Worm (Caenorhabditis elegans) whole organism, late embryonic: Measurements from ENCODE around the gene srd-32.

Experiments used
- C08G9.2 ChIP-seq: sonication (generic microtip); optimal IDR thresholded peaks from 2 replicates; lab custom pipeline; 2016; ENCODE audit warnings: mild to moderate bottlenecking, missing genetic modification characterization, moderate library complexity, missing compliant biosample characterization
- C38D4.7 ChIP-seq: fragments of 200-800 bp; sonication (Bioruptor generic); optimal IDR thresholded peaks from 2 replicates; lab custom pipeline; 2018; ENCODE audit warnings: mild to moderate bottlenecking, missing genetic modification characterization, moderate library complexity, missing compliant biosample characterization
- F13H6.1 ChIP-seq: sonication (generic microtip); optimal IDR thresholded peaks from 2 replicates; lab custom pipeline; 2016; ENCODE audit warnings: missing genetic modification characterization, missing compliant biosample characterization
- T23F11.4 ChIP-seq: fragments of 200-800 bp; sonication (Bioruptor generic); optimal IDR thresholded peaks from 2 replicates; lab custom pipeline; 2018; ENCODE audit warnings: mild to moderate bottlenecking, missing genetic modification characterization, missing compliant biosample characterization
- ceh-14 ChIP-seq: sonication (generic microtip); optimal IDR thresholded peaks from 2 replicates; lab custom pipeline; 2016; ENCODE audit warnings: missing genotype, missing genetic modification characterization, missing compliant biosample characterization
- ceh-18 ChIP-seq: sonication (generic microtip); optimal IDR thresholded peaks from 2 replicates; lab custom pipeline; 2016; ENCODE audit warnings: missing genetic modification characterization, missing compliant biosample characterization
- ceh-22 ChIP-seq: sonication (generic microtip); optimal IDR thresholded peaks from 2 replicates; lab custom pipeline; 2017; ENCODE audit warnings: missing biosample characterization, missing genetic modification characterization
- ceh-24 ChIP-seq: sonication (generic microtip); optimal IDR thresholded peaks from 2 replicates; lab custom pipeline; 2016; ENCODE audit warnings: mild to moderate bottlenecking, missing genetic modification characterization, missing compliant biosample characterization
- ceh-34 ChIP-seq: sonication (generic microtip); optimal IDR thresholded peaks from 2 replicates; lab custom pipeline; 2016; ENCODE audit warnings: mild to moderate bottlenecking, missing genetic modification characterization, missing compliant biosample characterization
- ceh-48 ChIP-seq: sonication (generic microtip); optimal IDR thresholded peaks from 2 replicates; lab custom pipeline; 2016; ENCODE audit warnings: missing genetic modification characterization, inconsistent platforms, missing compliant biosample characterization
- ceh-9 ChIP-seq: sonication (generic microtip); optimal IDR thresholded peaks from 2 replicates; lab custom pipeline; 2016; ENCODE audit warnings: mild to moderate bottlenecking, missing genetic modification characterization, inconsistent platforms, missing compliant biosample characterization
- elt-2 ChIP-seq: sonication (generic microtip); optimal IDR thresholded peaks from 2 replicates; lab custom pipeline; 2016; ENCODE audit warnings: missing genetic modification reagents, missing genetic modification characterization, missing compliant biosample characterization
- elt-4 ChIP-seq: sonication (generic microtip); optimal IDR thresholded peaks from 2 replicates; lab custom pipeline; 2016; ENCODE audit warnings: missing genetic modification characterization, missing compliant biosample characterization
- eyg-1 ChIP-seq: sonication (generic microtip); optimal IDR thresholded peaks from 2 replicates; lab custom pipeline; 2016; ENCODE audit warnings: missing genotype, missing genetic modification characterization, missing compliant biosample characterization
- fkh-10 ChIP-seq: fragments of 150-350 bp; optimal IDR thresholded peaks from 2 replicates; lab custom pipeline; 2014; ENCODE audit warnings: missing biosample characterization, missing genetic modification reagents, missing genetic modification characterization
- hlh-15 ChIP-seq: sonication (generic microtip); optimal IDR thresholded peaks from 2 replicates; lab custom pipeline; 2016; ENCODE audit warnings: missing genetic modification characterization, missing compliant biosample characterization
- hlh-6 ChIP-seq: sonication (generic microtip); optimal IDR thresholded peaks from 2 replicates; lab custom pipeline; 2016; ENCODE audit warnings: missing genotype, missing genetic modification characterization, missing compliant biosample characterization
- lim-6 ChIP-seq: sonication (generic microtip); optimal IDR thresholded peaks from 2 replicates; lab custom pipeline; 2016; ENCODE audit warnings: missing genetic modification characterization, missing compliant biosample characterization
- lin-11 ChIP-seq: fragments of 200-800 bp; sonication (Bioruptor generic); optimal IDR thresholded peaks from 2 replicates; lab custom pipeline; 2018; ENCODE audit warnings: mild to moderate bottlenecking, missing genetic modification characterization, missing compliant biosample characterization
- mec-3 ChIP-seq: sonication (generic microtip); optimal IDR thresholded peaks from 2 replicates; lab custom pipeline; 2016; ENCODE audit warnings: borderline replicate concordance, missing genetic modification characterization, missing compliant biosample characterization
- nhr-11 ChIP-seq: fragments of 150-350 bp; optimal IDR thresholded peaks from 2 replicates; lab custom pipeline; 2014; ENCODE audit warnings: missing biosample characterization, missing genetic modification characterization
- npax-4 ChIP-seq: sonication (generic microtip); optimal IDR thresholded peaks from 2 replicates; lab custom pipeline; 2016; ENCODE audit warnings: missing genetic modification characterization, missing compliant biosample characterization
- odd-2 ChIP-seq: sonication (generic microtip); optimal IDR thresholded peaks from 2 replicates; lab custom pipeline; 2017; ENCODE audit warnings: antibody characterized with exemption, mild to moderate bottlenecking, missing genetic modification characterization, missing compliant biosample characterization
- pat-9 ChIP-seq: fragments of 200-800 bp; sonication (Bioruptor generic); optimal IDR thresholded peaks from 2 replicates; lab custom pipeline; 2018; ENCODE audit warnings: mild to moderate bottlenecking, missing genetic modification characterization, moderate library complexity, missing compliant biosample characterization
- pha-2 ChIP-seq: sonication (generic microtip); optimal IDR thresholded peaks from 2 replicates; lab custom pipeline; 2017; ENCODE audit warnings: mild to moderate bottlenecking, missing genetic modification characterization, missing compliant biosample characterization
- pha-4 ChIP-seq: fragments of 150-350 bp; optimal IDR thresholded peaks from 2 replicates; lab custom pipeline; 2018; ENCODE audit warnings: missing biosample characterization, missing genetic modification reagents, missing genetic modification characterization
- pqm-1 ChIP-seq: sonication (generic microtip); optimal IDR thresholded peaks from 2 replicates; lab custom pipeline; 2016; ENCODE audit warnings: missing genetic modification characterization, missing compliant biosample characterization
- pros-1 ChIP-seq: fragments of 150-350 bp; optimal IDR thresholded peaks from 2 replicates; lab custom pipeline; 2014; ENCODE audit warnings: missing biosample characterization, missing genetic modification reagents, missing genetic modification characterization
- ref-2 ChIP-seq: sonication (generic microtip); optimal IDR thresholded peaks from 2 replicates; lab custom pipeline; 2016; ENCODE audit warnings: missing genetic modification characterization, missing compliant biosample characterization
- rnt-1 ChIP-seq: sonication (generic microtip); optimal IDR thresholded peaks from 2 replicates; lab custom pipeline; 2016; ENCODE audit warnings: missing genetic modification characterization, missing compliant biosample characterization
- sox-4 ChIP-seq: sonication (generic microtip); optimal IDR thresholded peaks from 2 replicates; lab custom pipeline; 2017; ENCODE audit warnings: mild to moderate bottlenecking, missing genetic modification characterization, inconsistent platforms, missing compliant biosample characterization
- ttx-3 ChIP-seq: sonication (generic microtip); optimal IDR thresholded peaks from 2 replicates; lab custom pipeline; 2016; ENCODE audit warnings: missing genetic modification reagents, missing genetic modification characterization, missing compliant biosample characterization
- unc-42 ChIP-seq: sonication (generic microtip); optimal IDR thresholded peaks from 2 replicates; lab custom pipeline; 2016; ENCODE audit warnings: missing genotype, missing genetic modification characterization, missing compliant biosample characterization
- zip-5 ChIP-seq: sonication (generic microtip); optimal IDR thresholded peaks from 2 replicates; lab custom pipeline; 2016; ENCODE audit warnings: missing genetic modification characterization, missing compliant biosample characterization
- ztf-16 ChIP-seq: sonication (generic microtip); optimal IDR thresholded peaks from 2 replicates; lab custom pipeline; 2017; ENCODE audit warnings: missing genetic modification characterization, missing compliant biosample characterization

srd-32 gene

ce11 chrV:4903696-4904095 is 38.2 kb downstream of the srd-32 start, which contains the start of gene ugt-8:
Gene ugt-8 (plus strand): TSS chrV:4903930.
- TF ChIP-seq pat-9 (tag; lab: Kevin White, UChicago) (no peak), pha-4 (tag; lab: Kevin White, UChicago) (no peak), pros-1 (tag; lab: Kevin White, UChicago) (no peak), ceh-18 (no peak), rnt-1 (tag; lab: Kevin White, UChicago) (no peak), mec-3 (tag; lab: Kevin White, UChicago) (no peak)

DNA sequence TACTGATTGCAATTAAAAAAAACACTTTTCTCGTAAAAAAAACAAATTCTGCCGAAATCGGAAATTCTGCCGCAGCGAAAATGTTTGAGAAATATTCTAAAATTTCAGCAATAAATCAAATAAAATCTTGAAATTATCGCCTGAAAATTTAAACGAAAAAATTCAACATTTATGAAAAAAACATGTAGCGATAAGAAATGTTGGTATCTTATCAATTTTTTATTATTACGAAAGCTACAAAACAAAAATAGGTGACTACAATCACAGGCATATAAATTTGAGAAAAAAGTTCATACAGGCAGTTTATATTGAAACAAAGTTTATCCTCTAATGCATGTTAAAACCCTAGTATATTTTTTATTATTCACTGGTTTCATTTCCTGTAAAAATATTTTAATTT is 40.5 kb downstream of the srd-32 start, which contains the start of gene ugt-14:
Gene ugt-14, plus strand, starts transcription at position 301 of the 400 bp plus-strand sequence.
- no peak for TF ChIP-seq ceh-48 (tag; lab: Kevin White, UChicago)
- TF ChIP-seq C08G9.2: no peak
- TF ChIP-seq sox-4 (tag; lab: Kevin White, UChicago): no peak
- no peak for TF ChIP-seq lim-6 (tag; lab: Kevin White, UChicago)
- TF ChIP-seq ceh-9 (tag; lab: Kevin White, UChicago): no peak
- TF ChIP-seq pat-9 (tag; lab: Kevin White, UChicago): no peak
- no peak for TF ChIP-seq ceh-22
- TF ChIP-seq zip-5 (tag; lab: Kevin White, UChicago): no peak
- TF ChIP-seq pros-1 (tag; lab: Kevin White, UChicago): no peak
- no peak for TF ChIP-seq T23F11.4

- TF ChIP-seq ceh-18: no peak
- TF ChIP-seq odd-2: no peak
- TF ChIP-seq eyg-1 (tag; lab: Kevin White, UChicago): no peak
- TF ChIP-seq C38D4.7 (GFP tag; lab: Kevin White, UChicago): no peak
- TF ChIP-seq ceh-24: no peak
- TF ChIP-seq ceh-34: no peak
- TF ChIP-seq pqm-1 (tag; lab: Kevin White, UChicago): no peak
- TF ChIP-seq ztf-16: no peak
- TF ChIP-seq ref-2 (tag; lab: Kevin White, UChicago): no peak
- no peak for TF ChIP-seq npax-4
- TF ChIP-seq lim-6 (tag; lab: Kevin White, UChicago): no peak
- no peak for TF ChIP-seq ttx-3 (tag; lab: Kevin White, UChicago)
Observed at ce11 chrV:4908591-4908990, 43.1 kb downstream of the srd-32 start, which contains the start of gene ugt-13. Gene ugt-13 (plus strand): TSS chrV:4908884.

- TF ChIP-seq zip-5 (tag; lab: Kevin White, UChicago) (no peak), ref-2 (tag; lab: Kevin White, UChicago) (no peak), ceh-34 (no peak), pha-2 (no peak), ceh-18 (no peak), sox-4 (tag; lab: Kevin White, UChicago) (no peak), lin-11 (tag; lab: Kevin White, UChicago) (no peak), hlh-15 (tag; lab: Kevin White, UChicago) (no peak), F13H6.1 (no peak), elt-4 (tag; lab: Kevin White, UChicago) (no peak), nhr-11 (tag; lab: Kevin White, UChicago) (no peak)
Observed at ce11 chrV:4912313-4912712, 46.8 kb downstream of the srd-32 start, which contains the start of gene H23N18.5. Gene H23N18.5 (minus strand): TSS chrV:4912381.

DNA sequence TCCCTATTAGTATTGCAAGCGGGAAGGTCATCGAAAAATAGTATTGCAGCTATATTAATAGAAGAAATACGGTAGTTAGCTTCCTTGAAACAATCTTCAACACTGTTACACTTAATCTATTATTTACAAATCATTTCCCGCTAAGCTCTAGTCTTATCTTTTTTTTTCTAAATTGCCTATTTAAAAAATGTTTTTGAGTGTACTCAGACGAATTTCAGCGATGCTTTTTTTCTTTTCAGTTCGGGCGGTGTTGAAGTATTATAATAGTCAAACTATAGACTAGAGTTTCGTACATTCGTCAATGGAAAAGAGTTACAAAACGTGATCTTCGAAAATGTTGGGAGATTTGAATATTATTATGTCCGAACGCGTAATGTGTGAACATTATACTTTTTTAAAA is 48.4 kb downstream of the srd-32 start:
- TF ChIP-seq ttx-3 (tag; lab: Kevin White, UChicago): no peak
- TF ChIP-seq T23F11.4: no peak
- TF ChIP-seq hlh-6 (tag; lab: Kevin White, UChicago): no peak
- no peak for TF ChIP-seq unc-42
- TF ChIP-seq elt-2: no peak
- no peak for TF ChIP-seq ceh-14 (tag; lab: Kevin White, UChicago)
- no peak for TF ChIP-seq fkh-10 (GFP tag; lab: Kevin White, UChicago)
